Worm (Caenorhabditis elegans) whole organism, late embryonic: Measurements from ENCODE around the gene ZK1307.2.

Source experiments
- C08G9.2 ChIP-seq: sonication (generic microtip); optimal IDR thresholded peaks from 2 replicates; lab custom pipeline; 2016; ENCODE audit warnings: mild to moderate bottlenecking, missing genetic modification characterization, moderate library complexity, missing compliant biosample characterization
- C38D4.7 ChIP-seq: fragments of 200-800 bp; sonication (Bioruptor generic); optimal IDR thresholded peaks from 2 replicates; lab custom pipeline; 2018; ENCODE audit warnings: mild to moderate bottlenecking, missing genetic modification characterization, moderate library complexity, missing compliant biosample characterization
- F13H6.1 ChIP-seq: sonication (generic microtip); optimal IDR thresholded peaks from 2 replicates; lab custom pipeline; 2016; ENCODE audit warnings: missing genetic modification characterization, missing compliant biosample characterization
- K09A11.1 ChIP-seq: sonication (generic microtip); optimal IDR thresholded peaks from 2 replicates; lab custom pipeline; 2017; ENCODE audit warnings: antibody characterized with exemption, mild to moderate bottlenecking, missing genetic modification characterization, missing compliant biosample characterization; ENCODE audit not compliant: insufficient read depth
- Y22D7AL.16 ChIP-seq: sonication (generic microtip); optimal IDR thresholded peaks from 2 replicates; lab custom pipeline; 2016; ENCODE audit warnings: missing genetic modification characterization, missing compliant biosample characterization
- ama-1 ChIP-seq: fragments of 150-350 bp; optimal IDR thresholded peaks from 2 replicates; lab custom pipeline; 2014
- ceh-14 ChIP-seq: sonication (generic microtip); optimal IDR thresholded peaks from 2 replicates; lab custom pipeline; 2016; ENCODE audit warnings: missing genotype, missing genetic modification characterization, missing compliant biosample characterization
- ceh-18 ChIP-seq: sonication (generic microtip); optimal IDR thresholded peaks from 2 replicates; lab custom pipeline; 2016; ENCODE audit warnings: missing genetic modification characterization, missing compliant biosample characterization
- ceh-2 ChIP-seq: sonication (generic microtip); optimal IDR thresholded peaks from 2 replicates; lab custom pipeline; 2016; ENCODE audit warnings: missing genotype, missing genetic modification characterization, missing compliant biosample characterization
- ceh-31 ChIP-seq: sonication (generic microtip); optimal IDR thresholded peaks from 2 replicates; lab custom pipeline; 2016; ENCODE audit warnings: missing genetic modification characterization, missing compliant biosample characterization
- ceh-34 ChIP-seq: sonication (generic microtip); optimal IDR thresholded peaks from 2 replicates; lab custom pipeline; 2016; ENCODE audit warnings: mild to moderate bottlenecking, missing genetic modification characterization, missing compliant biosample characterization
- ceh-48 ChIP-seq: sonication (generic microtip); optimal IDR thresholded peaks from 2 replicates; lab custom pipeline; 2016; ENCODE audit warnings: missing genetic modification characterization, inconsistent platforms, missing compliant biosample characterization
- ceh-6 ChIP-seq: fragments of 200-800 bp; sonication (Bioruptor generic); optimal IDR thresholded peaks from 2 replicates; lab custom pipeline; 2018; ENCODE audit warnings: mild to moderate bottlenecking, missing genetic modification characterization, missing compliant biosample characterization
- dmd-4 ChIP-seq: sonication (generic microtip); optimal IDR thresholded peaks from 2 replicates; lab custom pipeline; 2016; ENCODE audit warnings: borderline replicate concordance, missing genetic modification characterization, missing compliant biosample characterization
- dve-1 ChIP-seq: sonication (generic microtip); optimal IDR thresholded peaks from 2 replicates; lab custom pipeline; 2017; ENCODE audit warnings: antibody characterized with exemption, mild to moderate bottlenecking, missing genetic modification characterization, missing compliant biosample characterization
- elt-2 ChIP-seq: sonication (generic microtip); optimal IDR thresholded peaks from 2 replicates; lab custom pipeline; 2016; ENCODE audit warnings: missing genetic modification reagents, missing genetic modification characterization, missing compliant biosample characterization
- ets-4 ChIP-seq: sonication (generic microtip); optimal IDR thresholded peaks from 2 replicates; lab custom pipeline; 2016; ENCODE audit warnings: missing genetic modification characterization, missing compliant biosample characterization
- eyg-1 ChIP-seq: sonication (generic microtip); optimal IDR thresholded peaks from 2 replicates; lab custom pipeline; 2016; ENCODE audit warnings: missing genotype, missing genetic modification characterization, missing compliant biosample characterization
- fkh-6 ChIP-seq: sonication (generic microtip); optimal IDR thresholded peaks from 2 replicates; lab custom pipeline; 2016; ENCODE audit warnings: missing genetic modification characterization, missing compliant biosample characterization
- hlh-8 ChIP-seq: sonication (generic microtip); optimal IDR thresholded peaks from 2 replicates; lab custom pipeline; 2016; ENCODE audit warnings: missing genotype, missing genetic modification characterization, missing compliant biosample characterization
- lim-6 ChIP-seq: sonication (generic microtip); optimal IDR thresholded peaks from 2 replicates; lab custom pipeline; 2016; ENCODE audit warnings: missing genetic modification characterization, missing compliant biosample characterization
- lin-11 ChIP-seq: fragments of 200-800 bp; sonication (Bioruptor generic); optimal IDR thresholded peaks from 2 replicates; lab custom pipeline; 2018; ENCODE audit warnings: mild to moderate bottlenecking, missing genetic modification characterization, missing compliant biosample characterization
- nhr-11 ChIP-seq: fragments of 150-350 bp; optimal IDR thresholded peaks from 2 replicates; lab custom pipeline; 2014; ENCODE audit warnings: missing biosample characterization, missing genetic modification characterization
- npax-4 ChIP-seq: sonication (generic microtip); optimal IDR thresholded peaks from 2 replicates; lab custom pipeline; 2016; ENCODE audit warnings: missing genetic modification characterization, missing compliant biosample characterization
- odd-2 ChIP-seq: sonication (generic microtip); optimal IDR thresholded peaks from 2 replicates; lab custom pipeline; 2017; ENCODE audit warnings: antibody characterized with exemption, mild to moderate bottlenecking, missing genetic modification characterization, missing compliant biosample characterization
- pag-3 ChIP-seq: sonication (generic microtip); optimal IDR thresholded peaks from 2 replicates; lab custom pipeline; 2016; ENCODE audit warnings: missing compliant biosample characterization, missing genetic modification characterization, borderline replicate concordance
- pha-2 ChIP-seq: sonication (generic microtip); optimal IDR thresholded peaks from 2 replicates; lab custom pipeline; 2017; ENCODE audit warnings: mild to moderate bottlenecking, missing genetic modification characterization, missing compliant biosample characterization
- pha-4 ChIP-seq: fragments of 150-350 bp; optimal IDR thresholded peaks from 2 replicates; lab custom pipeline; 2018; ENCODE audit warnings: missing biosample characterization, missing genetic modification reagents, missing genetic modification characterization
- ref-2 ChIP-seq: sonication (generic microtip); optimal IDR thresholded peaks from 2 replicates; lab custom pipeline; 2016; ENCODE audit warnings: missing genetic modification characterization, missing compliant biosample characterization
- rnt-1 ChIP-seq: sonication (generic microtip); optimal IDR thresholded peaks from 2 replicates; lab custom pipeline; 2016; ENCODE audit warnings: missing genetic modification characterization, missing compliant biosample characterization
- sdc-2 ChIP-seq: sonication (generic microtip); optimal IDR thresholded peaks from 2 replicates; lab custom pipeline; 2016; ENCODE audit warnings: missing genotype, missing genetic modification characterization, missing compliant biosample characterization
- syd-9 ChIP-seq: sonication (generic microtip); optimal IDR thresholded peaks from 2 replicates; lab custom pipeline; 2016; ENCODE audit warnings: mild to moderate bottlenecking, missing genetic modification characterization, moderate library complexity, missing compliant biosample characterization
- tbx-2 ChIP-seq: sonication (generic microtip); optimal IDR thresholded peaks from 2 replicates; lab custom pipeline; 2016; ENCODE audit warnings: missing genetic modification characterization, missing compliant biosample characterization
- tbx-7 ChIP-seq: sonication (generic microtip); optimal IDR thresholded peaks from 2 replicates; lab custom pipeline; 2016; ENCODE audit warnings: missing genotype, missing genetic modification characterization, missing compliant biosample characterization
- unc-3 ChIP-seq, 2 experiments: fragments of 200-800 bp in 1 of 2; sonication (Bioruptor generic) in 1 of 2; sonication (generic microtip) in 1 of 2; conservative IDR thresholded peaks in 1 of 2; optimal IDR thresholded peaks in 1 of 2; 2 replicates each; pipeline versions ENCODE4 v1.3.6 to Lab custom; 2016 to 2022; ENCODE audit warnings: missing compliant biosample characterization in 2 of 2, missing genetic modification characterization in 2 of 2, missing genetic modification reagents in 1 of 2
- unc-42 ChIP-seq: sonication (generic microtip); optimal IDR thresholded peaks from 2 replicates; lab custom pipeline; 2016; ENCODE audit warnings: missing genotype, missing genetic modification characterization, missing compliant biosample characterization
- unc-86 ChIP-seq: sonication (generic microtip); optimal IDR thresholded peaks from 2 replicates; lab custom pipeline; 2016; ENCODE audit warnings: missing genetic modification characterization, missing compliant biosample characterization
- zip-5 ChIP-seq: sonication (generic microtip); optimal IDR thresholded peaks from 2 replicates; lab custom pipeline; 2016; ENCODE audit warnings: missing genetic modification characterization, missing compliant biosample characterization
- ztf-16 ChIP-seq: sonication (generic microtip); optimal IDR thresholded peaks from 2 replicates; lab custom pipeline; 2017; ENCODE audit warnings: missing genetic modification characterization, missing compliant biosample characterization

ZK1307.2 gene

DNA sequence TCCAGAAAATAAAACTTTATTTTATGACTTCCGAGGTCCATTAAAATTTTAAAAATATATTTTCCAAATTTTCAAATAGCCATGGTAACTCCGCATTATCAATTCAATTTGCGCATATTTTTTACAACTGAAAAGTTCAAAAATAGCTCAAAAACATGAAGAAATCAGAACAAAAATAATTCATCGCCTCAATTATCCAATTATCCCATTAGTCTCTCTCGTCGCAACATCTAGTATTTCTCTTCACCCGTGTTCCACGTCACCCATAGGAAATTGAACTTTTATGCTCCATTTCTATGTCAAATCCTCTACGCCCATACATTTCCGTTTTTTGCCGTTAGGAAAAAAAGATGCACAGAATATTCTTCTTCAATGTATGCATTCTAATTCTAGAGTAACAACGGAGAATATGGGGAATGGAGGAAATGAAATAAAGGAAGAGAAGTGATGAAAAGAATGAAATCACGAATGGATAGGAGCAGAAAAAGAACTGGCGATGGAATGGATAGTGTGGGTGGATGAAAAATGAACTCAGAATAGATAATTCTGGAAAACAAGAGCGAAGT, 36.4 kb upstream of the ZK1307.2 start:
- TF ChIP-seq Y22D7AL.16 (tag; lab: Kevin White, UChicago), result no peak
- TF ChIP-seq unc-42, result peak; percentile 78
- TF ChIP-seq lin-11, result no peak
- no peak for TF ChIP-seq sdc-2 (tag; lab: Kevin White, UChicago)

DNA sequence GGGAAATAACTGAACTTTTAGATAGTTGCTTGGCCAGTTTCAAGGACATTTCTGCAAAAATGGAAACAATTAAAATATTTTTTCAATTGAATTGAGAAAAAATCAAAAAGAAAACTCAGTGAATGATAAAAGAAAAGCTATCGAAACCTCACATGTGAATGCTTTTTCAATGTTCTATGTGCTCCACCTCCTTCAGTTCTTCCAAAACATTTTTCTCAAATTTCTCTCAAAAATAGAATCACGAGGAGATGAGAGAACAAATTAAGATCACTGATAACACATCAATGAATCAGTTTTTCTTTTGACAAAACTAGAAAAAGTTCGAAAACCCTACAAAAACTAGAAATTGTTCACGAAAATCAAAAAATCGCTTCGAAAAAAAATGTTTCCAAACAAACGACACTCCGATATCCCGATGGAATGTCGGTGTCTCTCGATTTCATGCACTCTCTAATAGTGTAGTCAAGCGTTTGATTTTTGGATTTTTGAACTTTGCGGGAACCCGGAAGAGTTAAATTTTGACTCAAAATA, 33.0 kb upstream of the ZK1307.2 start, which contains the start of gene ZK1320.9:
TSS of gene ZK1320.9 (minus strand) at position 51 of the 531 bp plus-strand sequence.
- no peak for TF ChIP-seq C08G9.2 (tag; lab: Kevin White, UChicago)
- TF ChIP-seq syd-9 (tag; lab: Kevin White, UChicago), result no peak
- no peak for TF ChIP-seq tbx-7 (tag; lab: Kevin White, UChicago)
- no peak for TF ChIP-seq ref-2 (tag; lab: Kevin White, UChicago)
- TF ChIP-seq ceh-2, result no peak
- no peak for TF ChIP-seq sdc-2 (tag; lab: Kevin White, UChicago)
- TF ChIP-seq ztf-16 (tag; lab: Kevin White, UChicago), result no peak
- TF ChIP-seq npax-4 (tag; lab: Kevin White, UChicago), result no peak

ce11 chrII:9684175-9684574, 30.4 kb upstream of the ZK1307.2 start:
- TF ChIP-seq ceh-14 (no peak), lim-6 (tag; lab: Kevin White, UChicago) (no peak), pha-4 (tag; lab: Kevin White, UChicago) (no peak), fkh-6 (no peak), npax-4 (tag; lab: Kevin White, UChicago) (no peak), C08G9.2 (tag; lab: Kevin White, UChicago) (no peak), ztf-16 (tag; lab: Kevin White, UChicago) (no peak), K09A11.1 (tag; lab: Kevin White, UChicago) (no peak), ets-4 (tag; lab: Kevin White, UChicago) (no peak)

ce11 chrII:9682044-9682443, 28.3 kb upstream of the ZK1307.2 start:
- TF ChIP-seq eyg-1 (tag; lab: Kevin White, UChicago) (no peak), unc-42 (peak; percentile 50)

DNA sequence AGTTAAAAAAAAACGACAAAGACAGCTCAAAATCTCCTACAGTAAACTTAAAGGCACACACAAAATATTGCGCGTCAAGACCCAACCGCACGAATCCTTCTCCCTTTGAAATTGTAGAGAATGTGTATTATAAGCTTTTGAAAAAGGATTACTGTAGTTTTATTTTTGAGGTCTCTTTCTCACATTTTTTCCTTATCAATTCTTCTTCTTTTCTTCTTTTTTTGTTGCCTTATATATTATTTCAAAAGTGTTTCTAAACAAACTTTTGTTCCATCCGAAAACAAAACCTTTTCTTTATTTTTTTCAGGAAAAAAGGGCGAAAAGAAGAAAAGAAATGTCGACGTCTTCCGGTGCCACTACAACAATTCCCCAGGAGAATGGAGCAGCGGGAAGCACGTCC, 26.7 kb upstream of the ZK1307.2 start, which contains the start of gene ZK1320.13:
TSS of gene ZK1320.13 (plus strand) at position 301 of the 400 bp plus-strand sequence.
- TF ChIP-seq lin-11, result no peak
- TF ChIP-seq tbx-7 (tag; lab: Kevin White, UChicago), result no peak
- no peak for TF ChIP-seq dve-1 (tag; lab: Kevin White, UChicago)
- no peak for TF ChIP-seq ama-1
- no peak for TF ChIP-seq unc-3 (GFP tag; conservative IDR thresholded peaks at IDR 0.05; lab: Robert Waterston, UW)
- no peak for TF ChIP-seq unc-3 (tag; optimal IDR thresholded peaks at IDR 0.05; lab: Kevin White, UChicago)
- TF ChIP-seq odd-2 (tag; lab: Kevin White, UChicago), result no peak
- TF ChIP-seq fkh-6, result no peak
- TF ChIP-seq unc-86, result no peak
- TF ChIP-seq C38D4.7, result no peak
- TF ChIP-seq ceh-2, result no peak
- no peak for TF ChIP-seq ceh-18
- TF ChIP-seq ref-2 (tag; lab: Kevin White, UChicago), result no peak
- TF ChIP-seq elt-2 (tag; lab: Kevin White, UChicago), result no peak
- TF ChIP-seq pha-2, result no peak

DNA sequence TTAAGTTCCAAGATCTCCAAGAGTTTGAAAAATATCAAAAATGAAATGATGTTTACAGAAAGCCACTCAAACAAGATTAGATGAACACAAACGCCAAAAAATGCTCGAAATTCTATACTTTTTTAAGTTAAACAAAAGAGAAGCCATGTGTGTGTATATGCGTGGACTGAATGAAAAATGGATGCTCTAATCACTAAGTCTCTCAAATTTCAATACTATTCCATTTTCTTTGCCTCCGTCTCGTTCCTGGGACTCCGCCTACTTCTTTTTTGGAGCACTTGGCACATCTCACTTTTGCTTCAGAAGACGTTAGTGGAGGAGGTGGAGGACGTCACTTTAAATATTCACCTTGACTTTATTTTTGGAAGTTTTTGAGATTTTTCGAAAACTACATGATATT, 26.1 kb upstream of the ZK1307.2 start:
- no peak for TF ChIP-seq ceh-2
- TF ChIP-seq fkh-6, result no peak
- no peak for TF ChIP-seq elt-2 (tag; lab: Kevin White, UChicago)
- no peak for TF ChIP-seq ets-4 (tag; lab: Kevin White, UChicago)
- TF ChIP-seq ceh-31 (tag; lab: Kevin White, UChicago), result no peak
- TF ChIP-seq pha-4 (tag; lab: Kevin White, UChicago), result no peak
- no peak for TF ChIP-seq npax-4 (tag; lab: Kevin White, UChicago)
- TF ChIP-seq zip-5 (tag; lab: Kevin White, UChicago), result no peak
- TF ChIP-seq F13H6.1, result no peak
- TF ChIP-seq dmd-4 (tag; lab: Kevin White, UChicago), result no peak
- TF ChIP-seq ceh-34 (tag; lab: Kevin White, UChicago), result no peak
- TF ChIP-seq rnt-1 (tag; lab: Kevin White, UChicago), result no peak
- no peak for TF ChIP-seq hlh-8 (tag; lab: Kevin White, UChicago)
- TF ChIP-seq ceh-6 (GFP tag; lab: Kevin White, UChicago), result no peak
- TF ChIP-seq tbx-2 (tag; lab: Kevin White, UChicago), result no peak
- TF ChIP-seq ceh-48 (tag; lab: Kevin White, UChicago), result no peak
- no peak for TF ChIP-seq unc-86
- TF ChIP-seq syd-9 (tag; lab: Kevin White, UChicago), result no peak
- no peak for TF ChIP-seq pag-3 (tag; lab: Kevin White, UChicago)
- TF ChIP-seq nhr-11, result no peak
